Worm (Caenorhabditis elegans) whole organism, young adult: ENCODE data around the gene rpl-22.

Experiments
- B0019.2 ChIP-seq: fragments of 200-800 bp; sonication (Bioruptor generic); conservative IDR thresholded peaks from 2 replicates; pipeline ENCODE4 v1.3.6; 2022; ENCODE audit warnings: missing genetic modification reagents, missing genetic modification characterization, missing compliant biosample characterization
- B0261.1 ChIP-seq: sonication (generic microtip); optimal IDR thresholded peaks from 2 replicates; lab custom pipeline; 2016; ENCODE audit warnings: mild to moderate bottlenecking, missing genetic modification characterization, moderate library complexity, missing compliant biosample characterization
- F10E7.11 ChIP-seq: sonication (generic microtip); optimal IDR thresholded peaks from 2 replicates; lab custom pipeline; 2017; ENCODE audit warnings: mild to moderate bottlenecking, missing genetic modification characterization, moderate library complexity, missing compliant biosample characterization
- F22D6.2 ChIP-seq: sonication (generic microtip); optimal IDR thresholded peaks from 2 replicates; lab custom pipeline; 2016; ENCODE audit warnings: mild to moderate bottlenecking, missing genetic modification characterization, missing compliant biosample characterization
- F39B2.1 ChIP-seq: fragments of 200-800 bp; sonication (Bioruptor generic); IDR thresholded peaks from 2 replicates; pipeline ENCODE4 v1.3.6; 2022; ENCODE audit warnings: missing genetic modification reagents, missing genetic modification characterization, missing compliant biosample characterization
- F52B5.7 ChIP-seq: sonication (generic microtip); optimal IDR thresholded peaks from 2 replicates; lab custom pipeline; 2016; ENCODE audit warnings: mild to moderate bottlenecking, missing genetic modification characterization, missing compliant biosample characterization
- F55B11.4 ChIP-seq: sonication (generic microtip); optimal IDR thresholded peaks from 2 replicates; lab custom pipeline; 2016; ENCODE audit warnings: missing compliant biosample characterization, missing genetic modification characterization, borderline replicate concordance; ENCODE audit not compliant: insufficient read depth
- F57A8.1 ChIP-seq: fragments of 200-800 bp; sonication (Bioruptor generic); optimal IDR thresholded peaks from 2 replicates; lab custom pipeline; 2018; ENCODE audit warnings: mild to moderate bottlenecking, missing genetic modification characterization, moderate library complexity, missing compliant biosample characterization
- F57C9.4 ChIP-seq: sonication (generic microtip); optimal IDR thresholded peaks from 2 replicates; lab custom pipeline; 2017; ENCODE audit warnings: mild to moderate bottlenecking, missing genetic modification characterization, missing compliant biosample characterization
- T07F8.4 ChIP-seq: sonication (generic microtip); optimal IDR thresholded peaks from 2 replicates; lab custom pipeline; 2016; ENCODE audit warnings: mild to moderate bottlenecking, missing genetic modification characterization, moderate library complexity, missing compliant biosample characterization
- Y53F4B.3 ChIP-seq: fragments of 200-800 bp; sonication (Bioruptor generic); IDR thresholded peaks from 2 replicates; pipeline ENCODE4 v1.3.6; 2022; ENCODE audit warnings: missing genetic modification reagents, missing genetic modification characterization, missing compliant biosample characterization
- Y79H2A.3 ChIP-seq: fragments of 200-800 bp; sonication (Bioruptor generic); conservative IDR thresholded peaks from 2 replicates; pipeline ENCODE4 v1.3.6; 2022; ENCODE audit warnings: missing genetic modification reagents, missing genetic modification characterization, missing compliant biosample characterization
- atf-7 ChIP-seq: sonication (generic microtip); optimal IDR thresholded peaks from 2 replicates; lab custom pipeline; 2017; ENCODE audit warnings: mild to moderate bottlenecking, missing genetic modification characterization, missing compliant biosample characterization
- attf-5 ChIP-seq: fragments of 200-800 bp; sonication (Bioruptor generic); optimal IDR thresholded peaks from 2 replicates; lab custom pipeline; 2018; ENCODE audit warnings: mild to moderate bottlenecking, missing genetic modification characterization, missing compliant biosample characterization
- bed-2 ChIP-seq: fragments of 200-800 bp; sonication (Bioruptor generic); IDR thresholded peaks from 2 replicates; pipeline ENCODE4 v1.3.6; 2022; ENCODE audit warnings: missing genetic modification reagents, missing genetic modification characterization, missing compliant biosample characterization
- cebp-2 ChIP-seq: fragments of 200-800 bp; sonication (Bioruptor generic); IDR thresholded peaks from 2 replicates; pipeline ENCODE4 v1.3.6; 2022; ENCODE audit warnings: missing genetic modification characterization, missing compliant biosample characterization
- ceh-100 ChIP-seq: fragments of 200-800 bp; sonication (Bioruptor generic); IDR thresholded peaks from 2 replicates; pipeline ENCODE4 v1.3.6; 2022; ENCODE audit warnings: missing genetic modification reagents, missing genetic modification characterization, missing compliant biosample characterization
- ceh-40 ChIP-seq: fragments of 200-800 bp; sonication (Bioruptor generic); IDR thresholded peaks from 2 replicates; pipeline ENCODE4 v1.3.6; 2022; ENCODE audit warnings: missing genetic modification characterization, missing compliant biosample characterization
- ceh-79 ChIP-seq: sonication (generic microtip); optimal IDR thresholded peaks from 2 replicates; lab custom pipeline; 2017; ENCODE audit warnings: mild to moderate bottlenecking, missing genetic modification characterization, missing compliant biosample characterization
- chd-7 ChIP-seq: sonication (generic microtip); optimal IDR thresholded peaks from 2 replicates; lab custom pipeline; 2016; ENCODE audit warnings: mild to moderate bottlenecking, missing genetic modification characterization, moderate library complexity, missing compliant biosample characterization
- egl-18 ChIP-seq: fragments of 200-800 bp; sonication (Bioruptor generic); IDR thresholded peaks from 2 replicates; pipeline ENCODE4 v1.3.6; 2022; ENCODE audit warnings: missing genetic modification reagents, missing genetic modification characterization, missing compliant biosample characterization
- egl-44 ChIP-seq: fragments of 200-800 bp; sonication (Bioruptor generic); IDR thresholded peaks from 2 replicates; pipeline ENCODE4 v1.3.6; 2022; ENCODE audit warnings: missing genetic modification reagents, missing genetic modification characterization, missing compliant biosample characterization
- ekl-4 ChIP-seq: fragments of 200-800 bp; sonication (Bioruptor generic); IDR thresholded peaks from 2 replicates; pipeline ENCODE4 v1.3.6; 2022; ENCODE audit warnings: missing genetic modification reagents, missing genetic modification characterization, missing compliant biosample characterization
- ets-4 ChIP-seq: fragments of 200-800 bp; sonication (Bioruptor generic); optimal IDR thresholded peaks from 2 replicates; lab custom pipeline; 2018; ENCODE audit warnings: mild to moderate bottlenecking, missing genetic modification characterization, missing compliant biosample characterization
- gei-17 ChIP-seq: fragments of 200-800 bp; sonication (Bioruptor generic); optimal IDR thresholded peaks from 2 replicates; lab custom pipeline; 2018; ENCODE audit warnings: mild to moderate bottlenecking, missing genetic modification characterization, missing compliant biosample characterization
- him-1 ChIP-seq: sonication (generic microtip); optimal IDR thresholded peaks from 2 replicates; lab custom pipeline; 2016; ENCODE audit warnings: missing genotype, missing genetic modification reagents, missing genetic modification characterization, missing compliant biosample characterization
- hlh-12 ChIP-seq: sonication (generic microtip); optimal IDR thresholded peaks from 2 replicates; lab custom pipeline; 2016; ENCODE audit warnings: missing genetic modification characterization, missing compliant biosample characterization
- hsf-1 ChIP-seq: fragments of 200-800 bp; sonication (Bioruptor generic); IDR thresholded peaks from 2 replicates; pipeline ENCODE4 v1.3.6; 2022; ENCODE audit warnings: missing genetic modification reagents, missing genetic modification characterization, missing compliant biosample characterization
- let-607 ChIP-seq, 2 experiments: fragments of 200-800 bp in 1 of 2; sonication (Bioruptor generic) in 1 of 2; sonication (generic microtip) in 1 of 2; optimal IDR thresholded peaks; 2 replicates each; lab custom pipeline; 2016 to 2018; ENCODE audit warnings: mild to moderate bottlenecking in 2 of 2, missing compliant biosample characterization in 2 of 2, missing genetic modification characterization in 2 of 2, moderate library complexity in 2 of 2, missing genotype in 1 of 2
- lin-54 ChIP-seq: fragments of 200-800 bp; sonication (Bioruptor generic); optimal IDR thresholded peaks from 2 replicates; lab custom pipeline; 2018; ENCODE audit warnings: mild to moderate bottlenecking, missing genetic modification characterization, missing compliant biosample characterization
- lsl-1 ChIP-seq: fragments of 200-800 bp; sonication (Bioruptor generic); optimal IDR thresholded peaks from 2 replicates; lab custom pipeline; 2018; ENCODE audit warnings: mild to moderate bottlenecking, missing genetic modification characterization, moderate library complexity, missing compliant biosample characterization
- lsy-27 ChIP-seq: sonication (generic microtip); optimal IDR thresholded peaks from 2 replicates; lab custom pipeline; 2017; ENCODE audit warnings: missing genetic modification characterization, mild to moderate bottlenecking, missing compliant biosample characterization, antibody characterized with exemption, missing genotype, borderline replicate concordance; ENCODE audit not compliant: insufficient read depth
- madf-3 ChIP-seq: fragments of 200-800 bp; sonication (Bioruptor generic); IDR thresholded peaks from 2 replicates; pipeline ENCODE4 v1.3.6; 2022; ENCODE audit warnings: missing genetic modification reagents, missing genetic modification characterization, missing compliant biosample characterization
- madf-8 ChIP-seq: fragments of 200-800 bp; sonication (Bioruptor generic); conservative IDR thresholded peaks from 2 replicates; pipeline ENCODE4 v1.3.6; 2022; ENCODE audit warnings: missing genetic modification reagents, missing genetic modification characterization, missing compliant biosample characterization
- mcd-1 ChIP-seq: fragments of 200-800 bp; sonication (Bioruptor generic); IDR thresholded peaks from 2 replicates; pipeline ENCODE4 v1.3.6; 2022; ENCODE audit warnings: missing genetic modification reagents, missing genetic modification characterization, missing compliant biosample characterization
- mel-28 ChIP-seq: sonication (generic microtip); optimal IDR thresholded peaks from 2 replicates; lab custom pipeline; 2016; ENCODE audit warnings: borderline replicate concordance, mild to moderate bottlenecking, missing genetic modification characterization, missing compliant biosample characterization
- nfya-1 ChIP-seq: sonication (generic microtip); optimal IDR thresholded peaks from 2 replicates; lab custom pipeline; 2017; ENCODE audit warnings: antibody characterized with exemption, missing compliant biosample characterization, missing genetic modification characterization, borderline replicate concordance; ENCODE audit not compliant: insufficient read depth
- nfyb-1 ChIP-seq: fragments of 200-800 bp; sonication (Bioruptor generic); IDR thresholded peaks from 2 replicates; pipeline ENCODE4 v1.3.6; 2022; ENCODE audit warnings: missing genetic modification reagents, missing genetic modification characterization, missing compliant biosample characterization
- nhr-179 ChIP-seq: sonication (generic microtip); optimal IDR thresholded peaks from 2 replicates; lab custom pipeline; 2016; ENCODE audit warnings: mild to moderate bottlenecking, missing genetic modification characterization, missing compliant biosample characterization
- nhr-27 ChIP-seq: fragments of 200-800 bp; sonication (Bioruptor generic); optimal IDR thresholded peaks from 2 replicates; lab custom pipeline; 2018; ENCODE audit warnings: mild to moderate bottlenecking, missing genetic modification characterization, moderate library complexity, missing compliant biosample characterization
- nhr-80 ChIP-seq: sonication (generic microtip); optimal IDR thresholded peaks from 2 replicates; lab custom pipeline; 2016; ENCODE audit warnings: missing genetic modification characterization, missing compliant biosample characterization
- pbrm-1 ChIP-seq: fragments of 200-800 bp; sonication (Bioruptor generic); IDR thresholded peaks from 2 replicates; pipeline ENCODE4 v1.3.6; 2022; ENCODE audit warnings: missing genetic modification reagents, missing genetic modification characterization, missing compliant biosample characterization
- repo-1 ChIP-seq: sonication (generic microtip); optimal IDR thresholded peaks from 2 replicates; lab custom pipeline; 2017; ENCODE audit warnings: mild to moderate bottlenecking, missing genetic modification characterization, missing compliant biosample characterization
- sdz-38 ChIP-seq: sonication (generic microtip); optimal IDR thresholded peaks from 2 replicates; lab custom pipeline; 2016; ENCODE audit warnings: missing genotype, missing genetic modification characterization, missing compliant biosample characterization
- sea-2 ChIP-seq: fragments of 200-800 bp; sonication (Bioruptor generic); IDR thresholded peaks from 2 replicates; pipeline ENCODE4 v1.3.6; 2022; ENCODE audit warnings: missing genetic modification characterization, missing compliant biosample characterization
- sptf-2 ChIP-seq: fragments of 200-800 bp; sonication (Bioruptor generic); optimal IDR thresholded peaks from 2 replicates; lab custom pipeline; 2018; ENCODE audit warnings: mild to moderate bottlenecking, missing genetic modification characterization, missing compliant biosample characterization
- xnd-1 ChIP-seq: sonication (generic microtip); optimal IDR thresholded peaks from 2 replicates; lab custom pipeline; 2016; ENCODE audit warnings: missing genotype, missing genetic modification reagents, missing genetic modification characterization, missing compliant biosample characterization
- ztf-25 ChIP-seq: fragments of 200-800 bp; sonication (Bioruptor generic); IDR thresholded peaks from 2 replicates; pipeline ENCODE4 v1.3.6; 2022; ENCODE audit warnings: missing genetic modification reagents, missing genetic modification characterization, missing compliant biosample characterization

The rpl-22 gene

DNA sequence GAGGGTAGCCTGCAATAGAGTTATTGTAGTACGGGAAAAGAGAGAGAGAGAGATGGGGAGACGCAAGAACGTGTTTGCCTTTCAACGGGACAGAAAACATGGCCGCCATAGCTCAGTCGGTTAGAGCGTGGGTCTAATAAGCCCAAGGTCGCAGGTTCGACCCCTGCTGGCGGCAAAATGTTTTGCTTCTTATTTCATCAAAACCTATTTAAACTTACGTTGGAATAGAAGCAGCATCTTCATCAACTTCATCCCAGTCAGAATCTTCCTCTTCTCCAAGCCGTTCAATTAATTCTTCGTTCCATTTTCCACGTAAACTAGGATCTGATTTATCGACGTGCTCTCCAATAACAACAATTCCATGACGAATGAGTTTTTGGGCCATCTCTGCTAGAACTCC lies 22.7 kb upstream of the rpl-22 start (continued):
- TF ChIP-seq egl-44 (GFP tag; lab: Robert Waterston, UW) (peak; percentile 79; the same call in 1 of the 2 replicates), repo-1 (tag; lab: Kevin White, UChicago) (peak; percentile 44), F52B5.7 (tag; lab: Kevin White, UChicago) (peak; percentile 70), lsl-1 (peak; percentile 60), madf-3 (GFP tag; lab: Robert Waterston, UW) (no peak), F22D6.2 (tag; lab: Kevin White, UChicago) (no peak), nfyb-1 (GFP tag; lab: Robert Waterston, UW) (peak; percentile 87), nhr-179 (no peak), ceh-100 (GFP tag; lab: Robert Waterston, UW) (peak; percentile 70), sptf-2 (peak; percentile 30), B0261.1 (tag; lab: Kevin White, UChicago) (peak; percentile 93), sdz-38 (tag; lab: Kevin White, UChicago) (no peak), nhr-27 (tag; lab: Kevin White, UChicago) (peak; percentile 74), pbrm-1 (GFP tag; lab: Robert Waterston, UW) (peak; percentile 50; the same call in 1 of the 2 replicates), let-607 (tag; optimal IDR thresholded peaks at IDR 0.05; lab: Kevin White, UChicago) (peak in 1 of 2 experiments; percentile 1), F39B2.1 (GFP tag; lab: Robert Waterston, UW) (no peak), B0019.2 (0 out of 2 replicates have a peak, but pooled peaks have one; percentile 40), hsf-1 (GFP tag; lab: Robert Waterston, UW) (0 out of 2 replicates have a peak, but pooled peaks have one; percentile 49), ets-4 (GFP tag; lab: Kevin White, UChicago) (peak; percentile 7), hlh-12 (tag; lab: Kevin White, UChicago) (no peak), atf-7 (tag; lab: Kevin White, UChicago) (peak; percentile 53), nfya-1 (tag; lab: Kevin White, UChicago) (no peak), attf-5 (GFP tag; lab: Kevin White, UChicago) (peak; percentile 67), madf-8 (peak; percentile 31; the same call in 1 of the 2 replicates), ztf-25 (GFP tag; lab: Robert Waterston, UW) (peak; percentile 90; the same call in 1 of the 2 replicates), F10E7.11 (tag; lab: Kevin White, UChicago) (peak; percentile 22), ceh-40 (0 out of 2 replicates have a peak, but pooled peaks have one; percentile 67), lsy-27 (peak; percentile 68), ekl-4 (GFP tag; lab: Robert Waterston, UW) (peak; percentile 63; the same call in 1 of the 2 replicates), Y79H2A.3 (peak; percentile 45; the same call in 1 of the 2 replicates), Y53F4B.3 (GFP tag; lab: Robert Waterston, UW) (no peak; the same call in 1 of the 2 replicates), T07F8.4 (peak; percentile 38), nhr-80 (tag; lab: Kevin White, UChicago) (peak; percentile 24), mcd-1 (peak; percentile 67), him-1 (tag; lab: Kevin White, UChicago) (peak; percentile 38), bed-2 (GFP tag; lab: Robert Waterston, UW) (no peak), sea-2 (GFP tag; lab: Robert Waterston, UW) (no peak), mel-28 (no peak), ceh-79 (peak; percentile 33), chd-7 (peak; percentile 74), lin-54 (GFP tag; lab: Kevin White, UChicago) (peak; percentile 76), xnd-1 (tag; lab: Kevin White, UChicago) (no peak), gei-17 (GFP tag; lab: Kevin White, UChicago) (no peak), F57C9.4 (tag; lab: Kevin White, UChicago) (no peak), cebp-2 (GFP tag; lab: Robert Waterston, UW) (peak; percentile 89), egl-18 (GFP tag; lab: Robert Waterston, UW) (0 out of 2 replicates have a peak, but pooled peaks have one; percentile 19), F55B11.4 (no peak), F57A8.1 (no peak)
